Fruit fly (Drosophila melanogaster) whole organism, embryonic: Measurements from ENCODE around the gene Gnpat.

ENCODE experiments used
- CG10462 ChIP-seq: fragments of 200-800 bp; sonication (Bioruptor generic); optimal IDR thresholded peaks from 2 replicates; lab custom pipeline; 2016; ENCODE audit warnings: missing biosample characterization, missing genetic modification characterization
- CG15696 ChIP-seq: fragments of 200-800 bp; sonication (Bioruptor generic); optimal IDR thresholded peaks from 2 replicates; lab custom pipeline; 2019; ENCODE audit warnings: missing biosample characterization, mild to moderate bottlenecking, missing genetic modification characterization, moderate library complexity
- CG16815 ChIP-seq: fragments of 200-800 bp; sonication (Bioruptor generic); optimal IDR thresholded peaks from 3 replicates; lab custom pipeline; 2017; ENCODE audit warnings: missing biosample characterization, mild to moderate bottlenecking, missing genetic modification characterization
- CG2202 ChIP-seq: fragments of 200-800 bp; sonication (Bioruptor generic); optimal IDR thresholded peaks from 2 replicates; lab custom pipeline; 2018; ENCODE audit warnings: missing biosample characterization, mild to moderate bottlenecking, missing genetic modification characterization
- CG3995 ChIP-seq: fragments of 200-800 bp; sonication (Bioruptor generic); optimal IDR thresholded peaks from 3 replicates; lab custom pipeline; 2016; ENCODE audit warnings: missing biosample characterization, missing genetic modification characterization
- CG8944 ChIP-seq: fragments of 200-800 bp; sonication (Bioruptor generic); optimal IDR thresholded peaks from 3 replicates; lab custom pipeline; 2016; ENCODE audit warnings: missing biosample characterization, missing genetic modification characterization
- NFAT ChIP-seq: fragments of 200-800 bp; sonication (Bioruptor generic); IDR thresholded peaks from 2 replicates; pipeline ENCODE4 v1.3.6; 2022; ENCODE audit warnings: missing biosample characterization, missing genetic modification characterization
- Trl ChIP-seq, 3 experiments: fragments of >200 bp in 2 of 3; fragments of 200-800 bp in 1 of 3; sonication (Bioruptor generic) in 1 of 3; optimal IDR thresholded peaks; 2 replicates in 1 of 3; 3 replicates in 2 of 3; lab custom pipeline; 2016 to 2017; ENCODE audit warnings: missing biosample characterization in 1 of 3, missing genetic modification characterization in 1 of 3
- dati ChIP-seq: fragments of 200-800 bp; sonication (Bioruptor generic); IDR thresholded peaks from 2 replicates; pipeline ENCODE4 v1.3.6; 2022; ENCODE audit warnings: missing biosample characterization, missing genetic modification characterization
- fd96Cb ChIP-seq: fragments of 200-800 bp; sonication (Bioruptor generic); optimal IDR thresholded peaks from 2 replicates; lab custom pipeline; 2018; ENCODE audit warnings: missing biosample characterization, mild to moderate bottlenecking, missing genetic modification characterization, moderate library complexity
- sens-2 ChIP-seq: fragments of 200-800 bp; sonication (Bioruptor generic); IDR thresholded peaks from 2 replicates; pipeline ENCODE4 v1.3.6; 2022; ENCODE audit warnings: missing biosample characterization, missing genetic modification characterization
- z ChIP-seq: fragments of 200-800 bp; sonication (Bioruptor generic); IDR thresholded peaks from 3 replicates; pipeline ENCODE4 v1.3.6; 2022; ENCODE audit warnings: missing biosample characterization, missing genetic modification characterization
- zfh2 ChIP-seq: fragments of 200-800 bp; sonication (Bioruptor generic); optimal IDR thresholded peaks from 2 replicates; lab custom pipeline; 2016; ENCODE audit warnings: missing biosample characterization, missing genetic modification characterization

DNA sequence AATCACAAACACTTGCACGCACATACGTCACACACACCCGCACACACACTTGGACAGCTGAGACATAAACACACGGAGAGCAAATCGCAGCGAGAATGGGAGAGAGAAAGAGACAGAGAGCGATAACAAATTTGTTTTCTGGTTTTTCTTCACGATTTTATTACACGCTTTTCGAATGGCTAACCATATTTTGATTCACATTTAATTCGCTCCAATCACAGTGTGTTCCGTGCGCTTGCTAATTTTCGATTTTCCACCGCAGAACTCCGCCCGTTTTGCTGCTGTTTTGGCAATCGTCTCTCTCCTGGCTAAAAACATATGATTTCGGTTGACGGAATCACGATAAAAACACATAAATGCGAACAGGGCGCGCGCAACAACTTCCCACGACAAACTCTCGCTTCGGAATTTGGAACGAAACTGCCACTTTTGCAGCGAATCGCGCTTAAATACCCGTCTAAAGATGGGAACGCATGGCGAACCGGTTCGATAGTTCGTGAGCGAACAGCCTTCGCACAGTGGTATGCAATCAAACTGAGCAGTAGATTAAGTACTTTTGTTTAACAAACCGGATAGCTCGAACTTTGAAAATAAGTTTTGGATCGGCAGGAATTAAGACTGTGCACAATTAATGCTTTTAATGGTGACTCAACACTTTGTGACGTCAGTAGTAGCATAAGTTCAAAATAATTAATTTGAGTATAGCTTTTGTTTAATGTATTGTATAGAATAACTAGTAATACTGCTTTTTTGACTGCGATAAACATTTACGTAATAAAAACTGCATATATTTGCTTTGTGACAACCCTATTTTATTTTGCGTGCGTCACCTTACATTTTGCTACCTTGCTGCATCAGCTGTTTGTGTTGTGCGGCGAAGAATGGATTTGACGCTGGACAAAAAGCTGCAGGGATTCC lies 17.8 kb downstream of the Gnpat start, which contains the start of the genes Fur1 and Vps33B:
- TF ChIP-seq CG15696 (peak; percentile 96), NFAT (GFP tag; lab: Robert Waterston, UW) (peak; percentile 90), CG8944 (peak; percentile 98), zfh2 (GFP tag; lab: Kevin White, UChicago) (peak; percentile 99), CG2202 (tag; lab: Kevin White, UChicago) (peak; percentile 91), z (GFP tag; lab: Robert Waterston, UW) (peak; percentile 42; the same call in 1 of the 3 replicates), sens-2 (GFP tag; lab: Robert Waterston, UW) (peak; percentile 84), dati (GFP tag; lab: Robert Waterston, UW) (peak; percentile 84), CG16815 (GFP tag; lab: Kevin White, UChicago) (peak; percentile 98), CG3995 (peak; percentile 81), CG10462 (GFP tag; lab: Kevin White, UChicago) (peak; percentile 97), Trl (optimal IDR thresholded peaks at IDR 0.05; lab: Kevin White, UChicago) (peak; percentile 75 to 95), Trl (GFP tag; optimal IDR thresholded peaks at IDR 0.05; lab: Kevin White, UChicago) (peak; percentile 98), fd96Cb (tag; lab: Kevin White, UChicago) (peak; percentile 96)
